Worm (Caenorhabditis elegans) whole organism, L4 larva: ENCODE measurements around the gene flp-1.

ENCODE experiments used
- F26F4.8 ChIP-seq: fragments of 200-800 bp; sonication (Bioruptor generic); conservative IDR thresholded peaks from 2 replicates; pipeline ENCODE4 v1.3.6; 2022; ENCODE audit warnings: missing genetic modification characterization, missing compliant biosample characterization
- T20F7.1 ChIP-seq: fragments of 200-800 bp; sonication (Bioruptor generic); optimal IDR thresholded peaks from 2 replicates; lab custom pipeline; 2018; ENCODE audit warnings: mild to moderate bottlenecking, missing genetic modification characterization, missing compliant biosample characterization
- Y48G9A.11 ChIP-seq: fragments of 200-800 bp; sonication (Bioruptor generic); IDR thresholded peaks from 2 replicates; pipeline ENCODE4 v1.3.6; 2022; ENCODE audit warnings: missing genetic modification reagents, missing genetic modification characterization, missing compliant biosample characterization
- Y75B8A.6 ChIP-seq: fragments of 200-800 bp; sonication (Bioruptor generic); IDR thresholded peaks from 2 replicates; pipeline ENCODE4 v1.3.6; 2022; ENCODE audit warnings: missing genetic modification reagents, missing genetic modification characterization, missing compliant biosample characterization
- ZK546.5 ChIP-seq, 2 experiments: sonication (generic microtip); optimal IDR thresholded peaks; 2 replicates each; lab custom pipeline; 2017; ENCODE audit warnings: missing biosample characterization in 2 of 2, missing genetic modification characterization in 2 of 2
- aha-1 ChIP-seq: fragments of 150-350 bp; peaks from one replicate; lab custom pipeline; 2014; ENCODE audit warnings: missing biosample characterization, missing genetic modification characterization
- arid-1 ChIP-seq: fragments of 200-800 bp; sonication (Bioruptor generic); conservative IDR thresholded peaks from 2 replicates; pipeline ENCODE4 v1.3.6; 2022; ENCODE audit warnings: missing genetic modification reagents, missing genetic modification characterization, missing compliant biosample characterization
- ceh-62 ChIP-seq: sonication (generic microtip); optimal IDR thresholded peaks from 2 replicates; lab custom pipeline; 2017; ENCODE audit warnings: missing biosample characterization, missing genetic modification characterization
- ces-1 ChIP-seq: fragments of 150-350 bp; sonication (generic microtip); optimal IDR thresholded peaks from 4 replicates; lab custom pipeline; 2014; ENCODE audit warnings: missing biosample characterization, missing genetic modification reagents, missing genetic modification characterization
- cey-2 ChIP-seq: sonication (generic microtip); optimal IDR thresholded peaks from 3 replicates; lab custom pipeline; 2017; ENCODE audit warnings: missing genetic modification characterization, mild to moderate bottlenecking, missing compliant biosample characterization, antibody characterized with exemption, borderline replicate concordance; ENCODE audit not compliant: insufficient read depth
- ctbp-1 ChIP-seq: fragments of 200-800 bp; sonication (Bioruptor generic); IDR thresholded peaks from 2 replicates; pipeline ENCODE4 v1.3.6; 2022; ENCODE audit warnings: missing genetic modification reagents, missing genetic modification characterization, missing compliant biosample characterization
- daf-16 ChIP-seq, 3 experiments: sonication (generic microtip); optimal IDR thresholded peaks; 2 replicates each; lab custom pipeline; 2016 to 2017; ENCODE audit warnings: missing genetic modification characterization in 3 of 3, missing genetic modification reagents in 3 of 3, mild to moderate bottlenecking in 2 of 3, missing compliant biosample characterization in 2 of 3, missing biosample characterization in 1 of 3, moderate library complexity in 1 of 3
- dmd-6 ChIP-seq: fragments of 200-800 bp; sonication (Bioruptor generic); IDR thresholded peaks from 2 replicates; pipeline ENCODE4 v1.3.6; 2022; ENCODE audit warnings: missing genetic modification reagents, missing genetic modification characterization, missing compliant biosample characterization
- dmd-9 ChIP-seq: fragments of 200-800 bp; sonication (Bioruptor generic); IDR thresholded peaks from 2 replicates; pipeline ENCODE4 v1.3.6; 2022; ENCODE audit warnings: missing genetic modification reagents, missing genetic modification characterization, missing compliant biosample characterization
- dpl-1 ChIP-seq: fragments of 150-350 bp; optimal IDR thresholded peaks from 2 replicates; lab custom pipeline; 2014; ENCODE audit warnings: missing biosample characterization, missing genetic modification reagents, missing genetic modification characterization
- duxl-1 ChIP-seq: sonication (generic microtip); optimal IDR thresholded peaks from 2 replicates; lab custom pipeline; 2016; ENCODE audit warnings: mild to moderate bottlenecking, missing genetic modification characterization, moderate library complexity, missing compliant biosample characterization; ENCODE audit not compliant: poor library complexity
- dve-1 ChIP-seq: sonication (generic microtip); optimal IDR thresholded peaks from 2 replicates; lab custom pipeline; 2017; ENCODE audit warnings: antibody characterized with exemption, mild to moderate bottlenecking, missing genetic modification characterization, missing compliant biosample characterization; ENCODE audit not compliant: insufficient read depth
- egl-27 ChIP-seq: sonication (generic microtip); optimal IDR thresholded peaks from 3 replicates; lab custom pipeline; 2017; ENCODE audit warnings: missing biosample characterization, missing genetic modification reagents, missing genetic modification characterization
- gei-8 ChIP-seq: fragments of 200-800 bp; sonication (Bioruptor generic); optimal IDR thresholded peaks from 2 replicates; lab custom pipeline; 2018; ENCODE audit warnings: mild to moderate bottlenecking, missing genetic modification characterization, missing compliant biosample characterization
- hlh-11 ChIP-seq: fragments of 200-800 bp; sonication (Bioruptor generic); optimal IDR thresholded peaks from 2 replicates; lab custom pipeline; 2018; ENCODE audit warnings: mild to moderate bottlenecking, missing genetic modification characterization, missing compliant biosample characterization
- hlh-30 ChIP-seq: sonication (generic microtip); optimal IDR thresholded peaks from 2 replicates; lab custom pipeline; 2017; ENCODE audit warnings: antibody characterized with exemption, mild to moderate bottlenecking, missing genetic modification characterization, missing compliant biosample characterization; ENCODE audit not compliant: insufficient read depth
- lin-1 ChIP-seq: fragments of 200-800 bp; sonication (Bioruptor generic); IDR thresholded peaks from 2 replicates; pipeline ENCODE4 v1.3.6; 2022; ENCODE audit warnings: missing genetic modification reagents, missing genetic modification characterization, missing compliant biosample characterization
- lin-38 ChIP-seq: fragments of 200-800 bp; sonication (Bioruptor generic); IDR thresholded peaks from 2 replicates; pipeline ENCODE4 v1.3.6; 2022; ENCODE audit warnings: missing genetic modification reagents, missing genetic modification characterization, missing compliant biosample characterization
- lsy-2 ChIP-seq, 2 experiments: fragments of 150-350 bp in 1 of 2; sonication (generic microtip) in 1 of 2; optimal IDR thresholded peaks; 2 replicates each; lab custom pipeline; 2014 to 2017; ENCODE audit warnings: missing biosample characterization in 2 of 2, missing genetic modification characterization in 2 of 2
- madf-5 ChIP-seq, 2 experiments: fragments of 200-800 bp; sonication (Bioruptor generic); IDR thresholded peaks; 2 replicates each; pipeline ENCODE4 v1.3.6; 2022; ENCODE audit warnings: missing compliant biosample characterization in 2 of 2, missing genetic modification characterization in 2 of 2
- mdl-1 ChIP-seq, 2 experiments: fragments of 150-350 bp in 1 of 2; sonication (generic microtip) in 1 of 2; optimal IDR thresholded peaks; 2 replicates each; lab custom pipeline; 2014 to 2017; ENCODE audit warnings: missing biosample characterization in 2 of 2, missing genetic modification characterization in 2 of 2
- mdt-29 ChIP-seq: fragments of 200-800 bp; sonication (Bioruptor generic); IDR thresholded peaks from 2 replicates; pipeline ENCODE4 v1.3.6; 2022; ENCODE audit warnings: missing genetic modification reagents, missing genetic modification characterization, missing compliant biosample characterization
- mep-1 ChIP-seq: fragments of 150-350 bp; sonication (generic microtip); optimal IDR thresholded peaks from 3 replicates; lab custom pipeline; 2014; ENCODE audit warnings: missing biosample characterization, missing genetic modification characterization
- mxl-3 ChIP-seq: fragments of 200-800 bp; sonication (Bioruptor generic); optimal IDR thresholded peaks from 2 replicates; lab custom pipeline; 2018; ENCODE audit warnings: mild to moderate bottlenecking, missing genetic modification characterization, missing compliant biosample characterization
- nhr-102 ChIP-seq: sonication (generic microtip); optimal IDR thresholded peaks from 2 replicates; lab custom pipeline; 2016; ENCODE audit warnings: mild to moderate bottlenecking, missing genetic modification characterization, moderate library complexity, missing compliant biosample characterization
- nhr-111 ChIP-seq: fragments of 200-800 bp; sonication (Bioruptor generic); optimal IDR thresholded peaks from 2 replicates; lab custom pipeline; 2018; ENCODE audit warnings: mild to moderate bottlenecking, missing genetic modification characterization, missing compliant biosample characterization
- nhr-25 ChIP-seq: sonication (generic microtip); optimal IDR thresholded peaks from 2 replicates; lab custom pipeline; 2017; ENCODE audit warnings: missing genetic modification characterization, mild to moderate bottlenecking, missing compliant biosample characterization, antibody characterized with exemption, moderate library complexity, borderline replicate concordance; ENCODE audit not compliant: insufficient read depth
- nhr-28 ChIP-seq: fragments of 150-350 bp; optimal IDR thresholded peaks from 2 replicates; lab custom pipeline; 2014; ENCODE audit warnings: missing biosample characterization, missing genetic modification characterization
- nhr-41 ChIP-seq: fragments of 200-800 bp; sonication (Bioruptor generic); IDR thresholded peaks from 2 replicates; pipeline ENCODE4 v1.3.6; 2022; ENCODE audit warnings: missing genetic modification reagents, missing genetic modification characterization, missing compliant biosample characterization
- nhr-48 ChIP-seq: sonication (generic microtip); optimal IDR thresholded peaks from 2 replicates; lab custom pipeline; 2016; ENCODE audit warnings: mild to moderate bottlenecking, missing genetic modification characterization, missing compliant biosample characterization
- nhr-6 ChIP-seq: fragments of 150-350 bp; optimal IDR thresholded peaks from 2 replicates; lab custom pipeline; 2014; ENCODE audit warnings: missing biosample characterization, missing genetic modification characterization
- nhr-77 ChIP-seq: fragments of 150-350 bp; optimal IDR thresholded peaks from 2 replicates; lab custom pipeline; 2014; ENCODE audit warnings: missing biosample characterization, missing genetic modification characterization
- pqm-1 ChIP-seq: sonication (generic microtip); optimal IDR thresholded peaks from 2 replicates; lab custom pipeline; 2017; ENCODE audit warnings: missing biosample characterization, missing genetic modification characterization
- rbr-2 ChIP-seq: sonication (generic microtip); optimal IDR thresholded peaks from 2 replicates; lab custom pipeline; 2016; ENCODE audit warnings: missing genotype, missing genetic modification characterization, missing compliant biosample characterization
- snpc-4 ChIP-seq: fragments of 150-350 bp; optimal IDR thresholded peaks from 2 replicates; lab custom pipeline; 2014; ENCODE audit warnings: missing biosample characterization, missing genetic modification characterization
- spr-1 ChIP-seq: sonication (generic microtip); optimal IDR thresholded peaks from 2 replicates; lab custom pipeline; 2016; ENCODE audit warnings: mild to moderate bottlenecking, missing genetic modification characterization, missing compliant biosample characterization
- tag-97 ChIP-seq: fragments of 200-800 bp; sonication (Bioruptor generic); IDR thresholded peaks from 2 replicates; pipeline ENCODE4 v1.3.6; 2022; ENCODE audit warnings: missing genetic modification characterization, missing compliant biosample characterization
- unc-130 ChIP-seq: sonication (generic microtip); optimal IDR thresholded peaks from 2 replicates; lab custom pipeline; 2016; ENCODE audit warnings: missing genetic modification reagents, missing genetic modification characterization, missing compliant biosample characterization
- unc-39 ChIP-seq: sonication (generic microtip); optimal IDR thresholded peaks from 2 replicates; lab custom pipeline; 2017; ENCODE audit warnings: missing biosample characterization, missing genetic modification characterization
- unc-62 ChIP-seq, 3 experiments: fragments of 150-350 bp in 1 of 3; sonication (generic microtip); optimal IDR thresholded peaks in 2 of 3; peaks in 1 of 3; 1 replicate in 1 of 3; 2 replicates in 2 of 3; lab custom pipeline; 2014 to 2017; ENCODE audit warnings: missing biosample characterization in 3 of 3, missing genetic modification characterization in 3 of 3, missing genetic modification reagents in 3 of 3, missing genotype in 1 of 3
- zfp-3 ChIP-seq: fragments of 200-800 bp; sonication (Bioruptor generic); conservative IDR thresholded peaks from 2 replicates; pipeline ENCODE4 v1.3.6; 2022; ENCODE audit warnings: missing genetic modification reagents, missing genetic modification characterization, missing compliant biosample characterization
- zip-11 ChIP-seq: fragments of 200-800 bp; sonication (Bioruptor generic); IDR thresholded peaks from 2 replicates; pipeline ENCODE4 v1.3.6; 2022; ENCODE audit warnings: missing genetic modification characterization, missing compliant biosample characterization
- zip-2 ChIP-seq: fragments of 150-350 bp; optimal IDR thresholded peaks from 2 replicates; lab custom pipeline; 2014; ENCODE audit warnings: missing biosample characterization, missing genetic modification characterization

flp-1 gene

ce11 chrIV:9107464-9107863, 37.0 kb upstream of the flp-1 start (continued):
- TF ChIP-seq mep-1 (tag; lab: Kevin White, UChicago) (peak; percentile 60), mdt-29 (no peak), daf-16 (GFP tag; optimal IDR thresholded peaks at IDR 0.05; lab: Kevin White, UChicago) (no peak), daf-16 (tag; optimal IDR thresholded peaks at IDR 0.05; lab: Kevin White, UChicago) (peak; percentile 34), arid-1 (no peak), nhr-77 (no peak), unc-39 (tag; lab: Kevin White, UChicago) (no peak), lsy-2 (tag; optimal IDR thresholded peaks at IDR 0.05; lab: Kevin White, UChicago) (peak in 1 of 2 experiments; percentile 67)
- TF ChIP-seq, all 104 proteins: peak for 14

ce11 chrIV:9108631-9109030, 35.9 kb upstream of the flp-1 start, which contains the start of gene aly-1:
aly-1 (plus strand) TSS chrIV:9108931.
- TF ChIP-seq nhr-102 (tag; lab: Kevin White, UChicago) (no peak), unc-130 (GFP tag; lab: Kevin White, UChicago) (no peak), egl-27 (no peak), spr-1 (no peak), zip-11 (GFP tag; lab: Robert Waterston, UW) (no peak), snpc-4 (no peak), nhr-25 (tag; lab: Kevin White, UChicago) (no peak), madf-5 (GFP tag; IDR thresholded peaks at IDR 0.05; lab: Robert Waterston, UW) (no peak), nhr-48 (no peak), rbr-2 (tag; lab: Kevin White, UChicago) (no peak), pqm-1 (tag; lab: Kevin White, UChicago) (no peak), lin-38 (no peak), ceh-62 (no peak), nhr-6 (tag; lab: Kevin White, UChicago) (no peak), Y48G9A.11 (GFP tag; lab: Robert Waterston, UW) (no peak), ces-1 (GFP tag; lab: Kevin White, UChicago) (no peak), ctbp-1 (no peak), mxl-3 (no peak), gei-8 (no peak)

ce11 chrIV:9112019-9112418, 32.5 kb upstream of the flp-1 start:
- TF ChIP-seq dmd-9 (GFP tag; lab: Robert Waterston, UW) (no peak), dmd-6 (GFP tag; lab: Robert Waterston, UW) (peak; percentile 70), cey-2 (peak; percentile 64), pqm-1 (tag; lab: Kevin White, UChicago) (peak; percentile 91), nhr-41 (no peak), mdl-1 (tag; optimal IDR thresholded peaks at IDR 0.05; lab: Kevin White, UChicago) (no peak), hlh-11 (peak; percentile 72), unc-39 (tag; lab: Kevin White, UChicago) (no peak), snpc-4 (no peak), ZK546.5 (tag; optimal IDR thresholded peaks at IDR 0.05; lab: Kevin White, UChicago) (no peak), T20F7.1 (GFP tag; lab: Kevin White, UChicago) (no peak), zip-2 (tag; lab: Kevin White, UChicago) (no peak), zfp-3 (GFP tag; lab: Robert Waterston, UW) (no peak), daf-16 (GFP tag; optimal IDR thresholded peaks at IDR 0.05; lab: Kevin White, UChicago) (no peak), daf-16 (tag; optimal IDR thresholded peaks at IDR 0.05; lab: Kevin White, UChicago) (peak; percentile 52), Y75B8A.6 (GFP tag; lab: Robert Waterston, UW) (no peak), mxl-3 (peak; percentile 68), lin-1 (GFP tag; lab: Robert Waterston, UW) (no peak), duxl-1 (tag; lab: Kevin White, UChicago) (no peak), dpl-1 (peak; percentile 15), aha-1 (tag; lab: Kevin White, UChicago) (no peak), F26F4.8 (GFP tag; lab: Robert Waterston, UW) (no peak), hlh-30 (peak; percentile 18), unc-62 (GFP tag; optimal IDR thresholded peaks at IDR 0.05 in 1 of 2; lab: Kevin White, UChicago) (no peak), unc-62 (tag; optimal IDR thresholded peaks at IDR 0.05; lab: Kevin White, UChicago) (no peak), nhr-28 (peak; percentile 80), tag-97 (no peak), nhr-111 (GFP tag; lab: Kevin White, UChicago) (no peak), dve-1 (tag; lab: Kevin White, UChicago) (peak; percentile 57)
